Worm (Caenorhabditis elegans): ENCODE measurements around the gene H01G02.4.
A peak's percentile ranks its signal among the peaks of the same experiment; 100 is the strongest.

Gene H01G02.4

ce11 chrIV:11796818-11797217 is 6.1 kb downstream of the H01G02.4 start:
- TF ChIP-seq ceh-82 (tag; optimal IDR thresholded peaks at IDR 0.05) (no peak), fkh-10 (GFP tag; optimal IDR thresholded peaks at IDR 0.05) (peak; percentile 75), snpc-4 (tag; optimal IDR thresholded peaks at IDR 0.05) (no peak), daf-12 (tag; optimal IDR thresholded peaks at IDR 0.05) (no peak), ZK546.5 (tag; optimal IDR thresholded peaks at IDR 0.05) (no peak), ztf-11 (tag; optimal IDR thresholded peaks at IDR 0.05) (no peak)

DNA sequence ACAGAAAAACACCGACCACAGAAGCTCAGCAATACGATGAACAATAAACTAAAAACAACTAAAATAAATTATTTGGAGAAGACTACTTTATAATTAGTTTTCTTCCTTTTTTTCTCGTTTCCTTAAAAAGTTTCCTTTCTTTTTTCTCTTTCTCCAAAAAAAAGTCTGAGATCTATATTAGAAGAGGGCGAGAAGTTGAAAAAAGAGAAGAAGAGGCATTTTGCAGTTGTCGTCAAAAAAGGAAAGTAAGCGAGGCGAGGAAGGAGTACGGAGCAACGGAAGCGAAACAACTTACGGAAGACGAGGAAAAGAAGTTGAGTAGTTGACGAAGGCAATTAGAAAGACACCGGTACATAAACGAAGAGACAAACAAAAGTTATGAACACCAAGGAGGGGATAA is 7.0 kb downstream of the H01G02.4 start:
- TF ChIP-seq skn-1 (tag; optimal IDR thresholded peaks at IDR 0.05) (no peak), elt-3 (tag; optimal IDR thresholded peaks at IDR 0.05) (no peak), nhr-43 (tag; optimal IDR thresholded peaks at IDR 0.05; ENCODE audit: poor library complexity, severe bottlenecking) (no peak), unc-39 (tag; optimal IDR thresholded peaks at IDR 0.05) (no peak), nhr-25 (tag; optimal IDR thresholded peaks at IDR 0.05) (no peak), hmg-11 (tag; optimal IDR thresholded peaks at IDR 0.05) (no peak), nhr-28 (tag; optimal IDR thresholded peaks at IDR 0.05) (no peak)

- peak; percentile 76 for TF ChIP-seq nfya-1 (tag; optimal IDR thresholded peaks at IDR 0.05; ENCODE audit: insufficient read depth)
- TF ChIP-seq lin-39 (tag; optimal IDR thresholded peaks at IDR 0.05), result peak; percentile 67
- peak; percentile 32 for TF ChIP-seq fkh-10 (GFP tag; optimal IDR thresholded peaks at IDR 0.05)
- no peak for TF ChIP-seq nhr-11 (tag; optimal IDR thresholded peaks at IDR 0.05)
- no peak for TF ChIP-seq fos-1 (tag; optimal IDR thresholded peaks at IDR 0.05)
- TF ChIP-seq hmg-11 (tag; optimal IDR thresholded peaks at IDR 0.05), result peak; percentile 16
These were observed 9.8 kb downstream of the H01G02.4 start for ce11 chrIV:11793170-11793569.

ce11 chrIV:11792495-11792894 is 10.4 kb downstream of the H01G02.4 start, which contains the start of gene H01G02.3:
H01G02.3 (minus strand) TSS chrIV:11792595.
- TF ChIP-seq nhr-43 (tag; optimal IDR thresholded peaks at IDR 0.05; ENCODE audit: poor library complexity, severe bottlenecking) (no peak), mml-1 (tag; optimal IDR thresholded peaks at IDR 0.05) (no peak), snpc-4 (tag; optimal IDR thresholded peaks at IDR 0.05) (no peak), R02D3.7 (tag; optimal IDR thresholded peaks at IDR 0.05) (no peak), eor-1 (tag; optimal IDR thresholded peaks at IDR 0.05) (no peak), unc-62 (GFP tag; optimal IDR thresholded peaks at IDR 0.05) (no peak), ztf-11 (tag; optimal IDR thresholded peaks at IDR 0.05) (no peak), fos-1 (tag; optimal IDR thresholded peaks at IDR 0.05) (no peak), pha-4 (tag; optimal IDR thresholded peaks at IDR 0.05) (no peak), egl-27 (tag; optimal IDR thresholded peaks at IDR 0.05) (no peak), zag-1 (tag; optimal IDR thresholded peaks at IDR 0.05) (no peak), ceh-28 (tag; optimal IDR thresholded peaks at IDR 0.05) (no peak), fkh-10 (GFP tag; optimal IDR thresholded peaks at IDR 0.05) (no peak), nfya-1 (tag; optimal IDR thresholded peaks at IDR 0.05; ENCODE audit: insufficient read depth) (no peak), nhr-77 (tag; optimal IDR thresholded peaks at IDR 0.05) (no peak), lin-39 (tag; optimal IDR thresholded peaks at IDR 0.05) (no peak), elt-3 (tag; optimal IDR thresholded peaks at IDR 0.05) (no peak)

ce11 chrIV:11788383-11788963 is 14.5 kb downstream of the H01G02.4 start:
- TF ChIP-seq aly-2 (tag; optimal IDR thresholded peaks at IDR 0.05), result no peak
- TF ChIP-seq snpc-4 (tag; optimal IDR thresholded peaks at IDR 0.05), result peak; percentile 1
- TF ChIP-seq nhr-23 (tag; optimal IDR thresholded peaks at IDR 0.05), result no peak
- TF ChIP-seq pqm-1 (tag; optimal IDR thresholded peaks at IDR 0.05), result no peak
- TF ChIP-seq nhr-67 (tag; optimal IDR thresholded peaks at IDR 0.05), result no peak
- TF ChIP-seq sea-2 (GFP tag; optimal IDR thresholded peaks at IDR 0.05), result no peak
- TF ChIP-seq nhr-11 (tag; optimal IDR thresholded peaks at IDR 0.05), result no peak
- peak; percentile 40 for TF ChIP-seq nfya-1 (tag; optimal IDR thresholded peaks at IDR 0.05; ENCODE audit: insufficient read depth)
- TF ChIP-seq nhr-12 (tag; optimal IDR thresholded peaks at IDR 0.05), result no peak
- no peak for TF ChIP-seq egl-5 (tag; optimal IDR thresholded peaks at IDR 0.05)
- TF ChIP-seq ceh-28 (tag; optimal IDR thresholded peaks at IDR 0.05), result no peak
- TF ChIP-seq R02D3.7 (tag; optimal IDR thresholded peaks at IDR 0.05), result no peak
- TF ChIP-seq fkh-10 (GFP tag; optimal IDR thresholded peaks at IDR 0.05), result peak; percentile 84
- no peak for TF ChIP-seq nhr-237 (tag; optimal IDR thresholded peaks at IDR 0.05)
- TF ChIP-seq mdl-1 (tag; optimal IDR thresholded peaks at IDR 0.05), result no peak
- TF ChIP-seq fkh-2 (tag; optimal IDR thresholded peaks at IDR 0.05), result no peak
